Worm (Caenorhabditis elegans) whole organism, L1 larva: ENCODE measurements around the gene T07F12.2.

Experiments
- aly-2 ChIP-seq: fragments of 150-350 bp; optimal IDR thresholded peaks from 2 replicates; lab custom pipeline; 2014; ENCODE audit warnings: missing biosample characterization, missing genetic modification characterization
- ceh-82 ChIP-seq, 3 experiments: fragments of 150-350 bp in 1 of 3; sonication (generic microtip) in 2 of 3; optimal IDR thresholded peaks; 2 replicates each; lab custom pipeline; 2014 to 2017; ENCODE audit warnings: missing biosample characterization in 3 of 3, missing genetic modification characterization in 3 of 3
- lin-35 ChIP-seq, 2 experiments: fragments of 150-350 bp; optimal IDR thresholded peaks; 2 replicates each; lab custom pipeline; 2014; ENCODE audit warnings: missing biosample characterization in 2 of 2, missing genetic modification characterization in 2 of 2, missing genetic modification reagents in 2 of 2
- lir-3 ChIP-seq: sonication (generic microtip); optimal IDR thresholded peaks from 2 replicates; lab custom pipeline; 2016; ENCODE audit warnings: mild to moderate bottlenecking, missing genetic modification characterization, moderate library complexity, missing compliant biosample characterization; ENCODE audit not compliant: poor library complexity
- nhr-12 ChIP-seq: sonication (generic microtip); optimal IDR thresholded peaks from 2 replicates; lab custom pipeline; 2017; ENCODE audit warnings: missing biosample characterization, missing genetic modification characterization
- pax-3 ChIP-seq: fragments of 200-800 bp; sonication (Bioruptor generic); optimal IDR thresholded peaks from 2 replicates; lab custom pipeline; 2018; ENCODE audit warnings: mild to moderate bottlenecking, missing genetic modification characterization, moderate library complexity, missing compliant biosample characterization
- tlp-1 ChIP-seq: fragments of 150-350 bp; optimal IDR thresholded peaks from 2 replicates; lab custom pipeline; 2014; ENCODE audit warnings: missing biosample characterization, missing genetic modification characterization
- unc-62 ChIP-seq: fragments of 150-350 bp; optimal IDR thresholded peaks from 2 replicates; lab custom pipeline; 2014; ENCODE audit warnings: missing biosample characterization, missing genetic modification reagents, missing genetic modification characterization
- unc-86 ChIP-seq: sonication (generic microtip); optimal IDR thresholded peaks from 2 replicates; lab custom pipeline; 2016; ENCODE audit warnings: missing genetic modification characterization, missing compliant biosample characterization

DNA sequence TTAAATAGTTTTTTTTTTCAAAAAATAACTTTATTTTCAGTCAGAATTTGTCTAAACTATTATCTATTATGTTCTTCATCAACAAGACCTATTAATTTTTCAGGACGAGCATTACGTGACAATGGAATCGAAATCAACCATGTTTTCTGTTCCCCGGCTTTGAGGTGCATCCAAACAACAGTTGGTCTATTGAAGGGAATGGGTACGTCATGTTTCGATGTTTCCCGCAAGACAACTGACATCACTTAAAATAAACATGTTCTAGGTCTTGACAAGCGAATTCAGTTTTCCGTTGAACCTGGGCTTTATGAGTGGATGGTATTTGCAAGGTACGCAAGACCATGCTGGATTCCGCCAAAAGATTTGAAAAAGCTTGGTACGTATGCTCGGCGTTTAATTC is 5.2 kb downstream of the T07F12.2 start:
- TF ChIP-seq lir-3 (no peak), pax-3 (tag; lab: Kevin White, UChicago) (no peak), aly-2 (tag; lab: Kevin White, UChicago) (no peak), lin-35 (GFP tag; optimal IDR thresholded peaks at IDR 0.05; lab: Kevin White, UChicago) (no peak), tlp-1 (tag; lab: Kevin White, UChicago) (no peak), nhr-12 (tag; lab: Kevin White, UChicago) (no peak), ceh-82 (tag; optimal IDR thresholded peaks at IDR 0.05; lab: Kevin White, UChicago) (no peak), unc-86 (tag; lab: Kevin White, UChicago) (no peak), unc-62 (GFP tag; lab: Kevin White, UChicago) (no peak)
